Worm (Caenorhabditis elegans) whole organism, L2 larva: Measurements from ENCODE around the gene irld-33.

Experiments
- C34F6.9 ChIP-seq: fragments of 150-350 bp; optimal IDR thresholded peaks from 2 replicates; lab custom pipeline; 2014; ENCODE audit warnings: missing biosample characterization, missing genetic modification characterization
- ZK546.5 ChIP-seq: sonication (generic microtip); optimal IDR thresholded peaks from 2 replicates; lab custom pipeline; 2017; ENCODE audit warnings: missing biosample characterization, missing genetic modification characterization
- ama-1 ChIP-seq: fragments of 150-350 bp; optimal IDR thresholded peaks from 2 replicates; lab custom pipeline; 2018; ENCODE audit warnings: inconsistent platforms
- blmp-1 ChIP-seq: sonication (generic microtip); optimal IDR thresholded peaks from 2 replicates; lab custom pipeline; 2017; ENCODE audit warnings: missing genetic modification characterization, mild to moderate bottlenecking, missing compliant biosample characterization, antibody characterized with exemption, moderate library complexity; ENCODE audit not compliant: insufficient read depth
- crh-2 ChIP-seq: sonication (generic microtip); optimal IDR thresholded peaks from 2 replicates; lab custom pipeline; 2017; ENCODE audit warnings: missing biosample characterization, missing genetic modification characterization
- dmd-4 ChIP-seq: sonication (generic microtip); optimal IDR thresholded peaks from 2 replicates; lab custom pipeline; 2017; ENCODE audit warnings: missing biosample characterization, missing genetic modification characterization
- lin-11 ChIP-seq: fragments of 150-350 bp; sonication (generic microtip); optimal IDR thresholded peaks from 2 replicates; lab custom pipeline; 2014; ENCODE audit warnings: missing biosample characterization, missing genetic modification characterization, inconsistent platforms, mixed read lengths
- lsy-2 ChIP-seq, 2 experiments: fragments of 150-350 bp in 1 of 2; sonication (generic microtip) in 1 of 2; optimal IDR thresholded peaks; 2 replicates each; lab custom pipeline; 2014 to 2017; ENCODE audit warnings: missing biosample characterization in 2 of 2, missing genetic modification characterization in 2 of 2
- nhr-11 ChIP-seq: fragments of 150-350 bp; optimal IDR thresholded peaks from 2 replicates; lab custom pipeline; 2014; ENCODE audit warnings: missing biosample characterization, missing genetic modification characterization
- nhr-21 ChIP-seq: fragments of 150-350 bp; optimal IDR thresholded peaks from 2 replicates; lab custom pipeline; 2014; ENCODE audit warnings: missing biosample characterization, missing genetic modification characterization
- skn-1 ChIP-seq: sonication (generic microtip); optimal IDR thresholded peaks from 2 replicates; lab custom pipeline; 2017; ENCODE audit warnings: missing biosample characterization, missing genetic modification characterization
- sma-3 ChIP-seq: sonication (generic microtip); optimal IDR thresholded peaks from 2 replicates; lab custom pipeline; 2016; ENCODE audit warnings: missing genetic modification reagents, missing genetic modification characterization, missing compliant biosample characterization
- sma-9 ChIP-seq, 2 experiments: fragments of 150-350 bp in 1 of 2; sonication (generic microtip) in 1 of 2; optimal IDR thresholded peaks; 2 replicates each; lab custom pipeline; 2014 to 2016; ENCODE audit warnings: missing genetic modification characterization in 2 of 2, mild to moderate bottlenecking in 1 of 2, missing biosample characterization in 1 of 2, missing compliant biosample characterization in 1 of 2, missing genetic modification reagents in 1 of 2, moderate library complexity in 1 of 2
- snpc-4 ChIP-seq: fragments of 150-350 bp; optimal IDR thresholded peaks from 2 replicates; lab custom pipeline; 2014; ENCODE audit warnings: missing biosample characterization, missing genetic modification characterization
- zag-1 ChIP-seq: fragments of 150-350 bp; optimal IDR thresholded peaks from 2 replicates; lab custom pipeline; 2014; ENCODE audit warnings: missing biosample characterization, missing genetic modification characterization

irld-33 gene

ce11 chrII:1787208-1787607, 48.4 kb downstream of the irld-33 start:
- TF ChIP-seq lsy-2 (tag; optimal IDR thresholded peaks at IDR 0.05; lab: Kevin White, UChicago) (no peak), sma-3 (GFP tag; lab: Kevin White, UChicago) (no peak), C34F6.9 (tag; lab: Kevin White, UChicago) (no peak), ZK546.5 (no peak), ama-1 (lab: Kevin White, UChicago) (no peak), dmd-4 (tag; lab: Kevin White, UChicago) (no peak), nhr-21 (tag; lab: Kevin White, UChicago) (no peak), zag-1 (tag; lab: Kevin White, UChicago) (no peak), lin-11 (tag; lab: Kevin White, UChicago) (no peak), sma-9 (GFP tag; optimal IDR thresholded peaks at IDR 0.05; lab: Kevin White, UChicago) (no peak), sma-9 (tag; optimal IDR thresholded peaks at IDR 0.05; lab: Kevin White, UChicago) (no peak), skn-1 (no peak)

ce11 chrII:1788087-1788486, 49.2 kb downstream of the irld-33 start, which contains the start of the genes C08F1.6 and fbxb-13:
Gene C08F1.6 (minus strand): TSS chrII:1788187.
Gene fbxb-13 (plus strand): TSS chrII:1788277.
- TF ChIP-seq crh-2 (tag; lab: Kevin White, UChicago) (no peak), snpc-4 (tag; lab: Kevin White, UChicago) (no peak), nhr-11 (tag; lab: Kevin White, UChicago) (no peak), blmp-1 (no peak)
